Fruit fly (Drosophila melanogaster) whole organism, embryonic: ENCODE measurements around the gene CG33282.

Experiments used
- CG1024 ChIP-seq: fragments of 200-800 bp; sonication (Bioruptor generic); IDR thresholded peaks from 2 replicates; pipeline ENCODE4 v1.3.6; 2022; ENCODE audit warnings: missing biosample characterization, missing genetic modification characterization
- CG11696 ChIP-seq: fragments of 200-800 bp; sonication (Bioruptor generic); IDR thresholded peaks from 2 replicates; pipeline ENCODE4 v1.3.6; 2022; ENCODE audit warnings: missing biosample characterization, missing genetic modification characterization
- CG12769 ChIP-seq: fragments of 200-800 bp; sonication (Bioruptor generic); optimal IDR thresholded peaks from 2 replicates; lab custom pipeline; 2019; ENCODE audit warnings: missing biosample characterization, mild to moderate bottlenecking, missing genetic modification characterization, moderate library complexity
- CG15514 ChIP-seq: fragments of 200-800 bp; sonication (Bioruptor generic); optimal IDR thresholded peaks from 3 replicates; lab custom pipeline; 2017; ENCODE audit warnings: missing biosample characterization, missing genetic modification characterization, mild to moderate bottlenecking, moderate library complexity, missing genetic modification reagents
- CG15601 ChIP-seq: fragments of 200-800 bp; sonication (Bioruptor generic); optimal IDR thresholded peaks from 3 replicates; lab custom pipeline; 2019; ENCODE audit warnings: missing biosample characterization, mild to moderate bottlenecking, missing genetic modification characterization, moderate library complexity
- CG17802 ChIP-seq: fragments of 200-800 bp; sonication (Bioruptor generic); optimal IDR thresholded peaks from 2 replicates; lab custom pipeline; 2018; ENCODE audit warnings: missing biosample characterization, mild to moderate bottlenecking, missing genetic modification characterization, moderate library complexity
- CG2199 ChIP-seq: fragments of 200-800 bp; sonication (Bioruptor generic); IDR thresholded peaks from 3 replicates; pipeline ENCODE4 v1.3.6; 2022; ENCODE audit warnings: missing biosample characterization, missing genetic modification characterization
- CG30020 ChIP-seq: fragments of 200-800 bp; optimal IDR thresholded peaks from 2 replicates; lab custom pipeline; 2019; ENCODE audit warnings: missing biosample characterization, mild to moderate bottlenecking, missing genetic modification characterization, moderate library complexity
- CG30431 ChIP-seq: fragments of 200-800 bp; sonication (Bioruptor generic); optimal IDR thresholded peaks from 2 replicates; lab custom pipeline; 2017; ENCODE audit warnings: missing biosample characterization, missing genetic modification characterization
- CG32767 ChIP-seq: fragments of 200-800 bp; sonication (Bioruptor generic); IDR thresholded peaks from 2 replicates; pipeline ENCODE4 v1.3.6; 2022; ENCODE audit warnings: missing biosample characterization, missing genetic modification characterization
- CG32772 ChIP-seq: fragments of 200-800 bp; sonication (Bioruptor generic); IDR thresholded peaks from 2 replicates; pipeline ENCODE4 v1.3.6; 2022; ENCODE audit warnings: missing biosample characterization, missing genetic modification characterization
- CG6791 ChIP-seq: fragments of 200-800 bp; sonication (Bioruptor generic); IDR thresholded peaks from 3 replicates; pipeline ENCODE4 v1.3.6; 2022; ENCODE audit warnings: missing biosample characterization, missing genetic modification characterization; ENCODE audit not compliant: partially characterized antibody
- CG7963 ChIP-seq: fragments of 200-800 bp; sonication (Bioruptor generic); IDR thresholded peaks from 3 replicates; pipeline ENCODE4 v1.3.6; 2022; ENCODE audit warnings: missing biosample characterization, missing genetic modification characterization; ENCODE audit not compliant: partially characterized antibody
- CG7987 ChIP-seq: fragments of 200-800 bp; sonication (Bioruptor generic); optimal IDR thresholded peaks from 2 replicates; lab custom pipeline; 2018; ENCODE audit warnings: missing biosample characterization, mild to moderate bottlenecking, missing genetic modification characterization, moderate library complexity
- CHES-1-like ChIP-seq: fragments of 200-800 bp; sonication (Bioruptor generic); optimal IDR thresholded peaks from 2 replicates; lab custom pipeline; 2016; ENCODE audit warnings: missing biosample characterization, missing genetic modification characterization
- CoRest ChIP-seq: fragments of 200-800 bp; sonication (Bioruptor generic); optimal IDR thresholded peaks from 3 replicates; lab custom pipeline; 2018; ENCODE audit warnings: missing biosample characterization, mild to moderate bottlenecking, missing genetic modification characterization, moderate library complexity
- Dad ChIP-seq: fragments of 200-800 bp; sonication (Bioruptor generic); optimal IDR thresholded peaks from 3 replicates; lab custom pipeline; 2016; ENCODE audit warnings: missing biosample characterization, missing genetic modification characterization
- Dbx ChIP-seq: fragments of 200-800 bp; sonication (Bioruptor generic); IDR thresholded peaks from 3 replicates; pipeline ENCODE4 v1.3.6; 2022; ENCODE audit warnings: missing biosample characterization, missing genetic modification characterization
- Gsc ChIP-seq: fragments of 200-800 bp; sonication (Bioruptor generic); IDR thresholded peaks from 2 replicates; pipeline ENCODE4 v1.3.6; 2022; ENCODE audit warnings: missing biosample characterization, missing genetic modification characterization
- H2.0 ChIP-seq: fragments of 200-800 bp; sonication (Bioruptor generic); IDR thresholded peaks from 2 replicates; pipeline ENCODE4 v1.3.6; 2022; ENCODE audit warnings: missing biosample characterization, missing genetic modification characterization
- HLH4C ChIP-seq: fragments of 200-800 bp; sonication (Bioruptor generic); IDR thresholded peaks from 3 replicates; pipeline ENCODE4 v1.3.6; 2022; ENCODE audit warnings: missing biosample characterization, missing genetic modification characterization; ENCODE audit not compliant: partially characterized antibody
- Hsf ChIP-seq: fragments of 200-800 bp; sonication (Bioruptor generic); optimal IDR thresholded peaks from 3 replicates; lab custom pipeline; 2016; ENCODE audit warnings: missing biosample characterization, missing genetic modification characterization
- Jarid2 ChIP-seq: fragments of 200-800 bp; sonication (Bioruptor generic); optimal IDR thresholded peaks from 3 replicates; lab custom pipeline; 2017; ENCODE audit warnings: mild to moderate bottlenecking, missing biosample characterization, missing genetic modification reagents, missing genetic modification characterization
- Kr ChIP-seq: fragments of 200-800 bp; sonication (Bioruptor generic); optimal IDR thresholded peaks from 2 replicates; lab custom pipeline; 2017; ENCODE audit warnings: missing biosample characterization, mild to moderate bottlenecking, missing genetic modification characterization
- MTF-1 ChIP-seq: fragments of 200-800 bp; sonication (Bioruptor generic); optimal IDR thresholded peaks from 2 replicates; lab custom pipeline; 2018; ENCODE audit warnings: missing biosample characterization, mild to moderate bottlenecking, missing genetic modification characterization, borderline replicate concordance
- Max ChIP-seq: fragments of 200-800 bp; sonication (Bioruptor generic); optimal IDR thresholded peaks from 2 replicates; lab custom pipeline; 2016; ENCODE audit warnings: missing biosample characterization, mild to moderate bottlenecking, missing genetic modification characterization
- Meics ChIP-seq: fragments of 200-800 bp; sonication (Bioruptor generic); optimal IDR thresholded peaks from 2 replicates; lab custom pipeline; 2017; ENCODE audit warnings: missing biosample characterization, mild to moderate bottlenecking, missing genetic modification characterization
- Mrtf ChIP-seq: fragments of 200-800 bp; sonication (Bioruptor generic); IDR thresholded peaks from 3 replicates; pipeline ENCODE4 v1.3.6; 2022; ENCODE audit warnings: missing biosample characterization, missing genetic modification characterization
- Neu2 ChIP-seq: fragments of 200-800 bp; sonication (Bioruptor generic); optimal IDR thresholded peaks from 3 replicates; lab custom pipeline; 2016; ENCODE audit warnings: missing biosample characterization, missing genetic modification characterization, borderline replicate concordance
- Nf-YA ChIP-seq: fragments of 200-800 bp; sonication (Bioruptor generic); IDR thresholded peaks from 2 replicates; pipeline ENCODE4 v1.3.6; 2022; ENCODE audit warnings: missing biosample characterization, missing genetic modification characterization
- PHDP ChIP-seq: fragments of 200-800 bp; sonication (Bioruptor generic); optimal IDR thresholded peaks from 3 replicates; lab custom pipeline; 2018; ENCODE audit warnings: missing biosample characterization, mild to moderate bottlenecking, missing genetic modification characterization, moderate library complexity
- Sry-β ChIP-seq: fragments of 200-800 bp; sonication (Bioruptor generic); optimal IDR thresholded peaks from 2 replicates; lab custom pipeline; 2018; ENCODE audit warnings: missing biosample characterization, mild to moderate bottlenecking, missing genetic modification characterization, moderate library complexity
- Xbp1 ChIP-seq: fragments of 200-800 bp; sonication (Bioruptor generic); optimal IDR thresholded peaks from 3 replicates; lab custom pipeline; 2016; ENCODE audit warnings: missing biosample characterization, mild to moderate bottlenecking, missing genetic modification characterization
- bbx ChIP-seq: fragments of 200-800 bp; sonication (Bioruptor generic); IDR thresholded peaks from 2 replicates; pipeline ENCODE4 v1.3.6; 2022; ENCODE audit warnings: missing biosample characterization, missing genetic modification characterization; ENCODE audit not compliant: partially characterized antibody
- cas ChIP-seq: fragments of 200-800 bp; sonication (Bioruptor generic); IDR thresholded peaks from 2 replicates; pipeline ENCODE4 v1.3.6; 2022; ENCODE audit warnings: missing biosample characterization, missing genetic modification characterization
- gcm ChIP-seq: fragments of 200-800 bp; sonication (Bioruptor generic); optimal IDR thresholded peaks from 2 replicates; lab custom pipeline; 2019; ENCODE audit warnings: missing biosample characterization, mild to moderate bottlenecking, missing genetic modification characterization, moderate library complexity
- gro ChIP-seq: fragments of 200-800 bp; sonication (Bioruptor generic); optimal IDR thresholded peaks from 2 replicates; lab custom pipeline; 2016; ENCODE audit warnings: missing biosample characterization, missing genetic modification characterization
- gsb-n ChIP-seq: fragments of 200-800 bp; sonication (Bioruptor generic); optimal IDR thresholded peaks from 3 replicates; lab custom pipeline; 2018; ENCODE audit warnings: missing biosample characterization, mild to moderate bottlenecking, missing genetic modification characterization
- gt ChIP-seq: fragments of 200-800 bp; sonication (Bioruptor generic); IDR thresholded peaks from 2 replicates; pipeline ENCODE4 v1.3.6; 2022; ENCODE audit warnings: missing biosample characterization, missing genetic modification characterization
- ken ChIP-seq: fragments of 200-800 bp; sonication (Bioruptor generic); IDR thresholded peaks from 3 replicates; pipeline ENCODE4 v1.3.6; 2022; ENCODE audit warnings: missing biosample characterization, missing genetic modification characterization
- maf-S ChIP-seq: fragments of 200-800 bp; sonication (Bioruptor generic); optimal IDR thresholded peaks from 2 replicates; lab custom pipeline; 2016; ENCODE audit warnings: missing biosample characterization, missing genetic modification characterization
- nmo ChIP-seq: fragments of 200-800 bp; sonication (Bioruptor generic); optimal IDR thresholded peaks from 2 replicates; lab custom pipeline; 2018; ENCODE audit warnings: missing biosample characterization, mild to moderate bottlenecking, missing genetic modification characterization, moderate library complexity
- ro ChIP-seq: fragments of 200-800 bp; sonication (Bioruptor generic); IDR thresholded peaks from 2 replicates; pipeline ENCODE4 v1.3.6; 2022; ENCODE audit warnings: missing biosample characterization, missing genetic modification characterization
- row ChIP-seq: fragments of 200-800 bp; sonication (Bioruptor generic); IDR thresholded peaks from 3 replicates; pipeline ENCODE4 v1.3.6; 2022; ENCODE audit warnings: missing biosample characterization, missing genetic modification characterization
- run ChIP-seq: fragments of 200-800 bp; sonication (Bioruptor generic); optimal IDR thresholded peaks from 3 replicates; lab custom pipeline; 2018; ENCODE audit warnings: missing biosample characterization, mild to moderate bottlenecking, missing genetic modification characterization
- sob ChIP-seq: fragments of 200-800 bp; sonication (Bioruptor generic); IDR thresholded peaks from 2 replicates; pipeline ENCODE4 v1.3.6; 2022; ENCODE audit warnings: missing biosample characterization, missing genetic modification characterization
- wek ChIP-seq: fragments of 200-800 bp; sonication (Bioruptor generic); optimal IDR thresholded peaks from 3 replicates; lab custom pipeline; 2018; ENCODE audit warnings: missing biosample characterization, mild to moderate bottlenecking, missing genetic modification characterization, moderate library complexity
- zfh1 ChIP-seq: fragments of 200-800 bp; sonication (Bioruptor generic); IDR thresholded peaks from 3 replicates; pipeline ENCODE4 v1.3.6; 2022; ENCODE audit warnings: missing biosample characterization, missing genetic modification characterization
- zfh2 ChIP-seq: fragments of 200-800 bp; sonication (Bioruptor generic); optimal IDR thresholded peaks from 2 replicates; lab custom pipeline; 2016; ENCODE audit warnings: missing biosample characterization, missing genetic modification characterization

The CG33282 gene

dm6 chr2L:3348146-3348747, 20.5 kb downstream of the CG33282 start (continued):
- peak; percentile 69 for TF ChIP-seq CG32767 (GFP tag; lab: Robert Waterston, UW)
- peak; percentile 14 for TF ChIP-seq CG15514 (GFP tag; lab: Kevin White, UChicago)
- TF ChIP-seq Sry-β (GFP tag; lab: Kevin White, UChicago) = peak; percentile 39
- TF ChIP-seq MTF-1 (GFP tag; lab: Kevin White, UChicago) = peak; percentile 48
- TF ChIP-seq Dbx (GFP tag; lab: Robert Waterston, UW) = no peak
- TF ChIP-seq nmo (GFP tag; lab: Kevin White, UChicago) = peak; percentile 85
- TF ChIP-seq row (GFP tag; lab: Robert Waterston, UW) = peak; percentile 84
- TF ChIP-seq gcm (GFP tag; lab: Kevin White, UChicago) = peak; percentile 81
- TF ChIP-seq CG1024 (GFP tag; lab: Robert Waterston, UW) = peak; percentile 92
- TF ChIP-seq gt (GFP tag; lab: Robert Waterston, UW) = peak; percentile 85
- peak; percentile 4 for TF ChIP-seq CHES-1-like
- TF ChIP-seq Nf-YA (GFP tag; lab: Robert Waterston, UW) = peak; percentile 77
- peak; percentile 85 for TF ChIP-seq H2.0 (GFP tag; lab: Robert Waterston, UW)
- TF ChIP-seq CG11696 = peak; percentile 82
- peak; percentile 92 for TF ChIP-seq zfh1 (GFP tag; lab: Robert Waterston, UW)
- no peak for TF ChIP-seq CG7987 (GFP tag; lab: Kevin White, UChicago)
- TF ChIP-seq cas (GFP tag; lab: Robert Waterston, UW) = peak; percentile 23; the same call in 1 of the 2 replicates
- TF ChIP-seq Xbp1 = peak; percentile 68
- TF ChIP-seq wek (GFP tag; lab: Kevin White, UChicago) = no peak
- TF ChIP-seq PHDP (tag; lab: Kevin White, UChicago) = peak; percentile 82
- 0 out of 2 replicates have a peak, but pooled peaks have one; percentile 32 for TF ChIP-seq bbx (GFP tag; lab: Robert Waterston, UW)
- peak; percentile 65 for TF ChIP-seq CG17802 (tag; lab: Kevin White, UChicago)
- peak; percentile 81 for TF ChIP-seq run (tag; lab: Kevin White, UChicago)
- peak; percentile 51 for TF ChIP-seq Hsf (GFP tag; lab: Kevin White, UChicago)
- peak; percentile 29 for TF ChIP-seq CG30431 (GFP tag; lab: Kevin White, UChicago)
- peak; percentile 81 for TF ChIP-seq gsb-n (tag; lab: Kevin White, UChicago)
- peak; percentile 1 for TF ChIP-seq Max
- no peak for TF ChIP-seq HLH4C (GFP tag; lab: Robert Waterston, UW)
- TF ChIP-seq Gsc (GFP tag; lab: Robert Waterston, UW) = peak; percentile 77
- peak; percentile 59 for TF ChIP-seq CoRest (tag; lab: Kevin White, UChicago)
- TF ChIP-seq sob (GFP tag; lab: Robert Waterston, UW) = peak; percentile 78
- TF ChIP-seq ken = peak; percentile 92
- TF ChIP-seq CG32772 (GFP tag; lab: Robert Waterston, UW) = peak; percentile 92
- peak; percentile 67 for TF ChIP-seq CG15601 (tag; lab: Kevin White, UChicago)
- peak; percentile 79; the same call in 2 of the 3 replicates for TF ChIP-seq CG2199 (GFP tag; lab: Robert Waterston, UW)
- TF ChIP-seq gro (GFP tag; lab: Kevin White, UChicago) = no peak
- peak; percentile 40 for TF ChIP-seq Dad
- TF ChIP-seq CG6791 = peak; percentile 41; the same call in 1 of the 3 replicates
- TF ChIP-seq CG7963 (GFP tag; lab: Robert Waterston, UW) = peak; percentile 63; the same call in 1 of the 3 replicates
- peak; percentile 50 for TF ChIP-seq Meics (GFP tag; lab: Kevin White, UChicago)
- TF ChIP-seq CG30020 (tag; lab: Kevin White, UChicago) = no peak
- no peak for TF ChIP-seq zfh2 (GFP tag; lab: Kevin White, UChicago)
- peak; percentile 57 for TF ChIP-seq CG12769 (tag; lab: Kevin White, UChicago)
- no peak for TF ChIP-seq Neu2 (GFP tag; lab: Kevin White, UChicago)
- peak; percentile 50 for TF ChIP-seq Jarid2 (GFP tag; lab: Kevin White, UChicago)
- peak; percentile 65; the same call in 1 of the 2 replicates for TF ChIP-seq ro (GFP tag; lab: Robert Waterston, UW)
- peak; percentile 13 for TF ChIP-seq maf-S (GFP tag; lab: Kevin White, UChicago)
- TF ChIP-seq Kr = no peak
- peak; percentile 75 for TF ChIP-seq Mrtf (GFP tag; lab: Robert Waterston, UW)
